Fruit fly (Drosophila melanogaster) whole organism, embryonic: ENCODE results near the gene Txl.
A peak's percentile ranks its signal among the peaks of the same experiment; 100 is the strongest.

Experiments
- Blimp-1 ChIP-seq: fragments of 200-800 bp; sonication (Bioruptor generic); optimal IDR thresholded peaks from 3 replicates; lab custom pipeline; 2018; ENCODE audit warnings: missing biosample characterization, missing genetic modification characterization, mild to moderate bottlenecking, moderate library complexity, missing genetic modification reagents
- CG10274 ChIP-seq: fragments of 200-800 bp; sonication (Bioruptor generic); optimal IDR thresholded peaks from 3 replicates; lab custom pipeline; 2017; ENCODE audit warnings: missing biosample characterization, mild to moderate bottlenecking, missing genetic modification characterization
- CG10959 ChIP-seq: fragments of 200-800 bp; sonication (Bioruptor generic); IDR thresholded peaks from 2 replicates; pipeline ENCODE4 v1.3.6; 2022; ENCODE audit warnings: missing biosample characterization, missing genetic modification characterization
- CG12071 ChIP-seq: fragments of 200-800 bp; sonication (Bioruptor generic); optimal IDR thresholded peaks from 3 replicates; lab custom pipeline; 2018; ENCODE audit warnings: missing biosample characterization, mild to moderate bottlenecking, missing genetic modification characterization
- CG12769 ChIP-seq: fragments of 200-800 bp; sonication (Bioruptor generic); optimal IDR thresholded peaks from 2 replicates; lab custom pipeline; 2019; ENCODE audit warnings: missing biosample characterization, mild to moderate bottlenecking, missing genetic modification characterization, moderate library complexity
- CG13287 ChIP-seq: fragments of 200-800 bp; sonication (Bioruptor generic); IDR thresholded peaks from 2 replicates; pipeline ENCODE4 v1.3.6; 2022; ENCODE audit warnings: missing biosample characterization, missing genetic modification characterization; ENCODE audit not compliant: partially characterized antibody
- CG15269 ChIP-seq: fragments of 200-800 bp; sonication (Bioruptor generic); optimal IDR thresholded peaks from 2 replicates; lab custom pipeline; 2018; ENCODE audit warnings: missing biosample characterization, mild to moderate bottlenecking, missing genetic modification characterization, moderate library complexity
- CG17612 ChIP-seq: fragments of 200-800 bp; sonication (Bioruptor generic); IDR thresholded peaks from 2 replicates; pipeline ENCODE4 v1.3.6; 2022; ENCODE audit warnings: missing biosample characterization, missing genetic modification characterization
- CG2116 ChIP-seq: fragments of 200-800 bp; sonication (Bioruptor generic); optimal IDR thresholded peaks from 3 replicates; lab custom pipeline; 2018; ENCODE audit warnings: missing biosample characterization, mild to moderate bottlenecking, missing genetic modification characterization
- CG31388 ChIP-seq: fragments of 200-800 bp; sonication (Bioruptor generic); optimal IDR thresholded peaks from 2 replicates; lab custom pipeline; 2016; ENCODE audit warnings: missing biosample characterization, missing genetic modification characterization
- CG34376 ChIP-seq: fragments of 200-800 bp; sonication (Bioruptor generic); optimal IDR thresholded peaks from 2 replicates; lab custom pipeline; 2018; ENCODE audit warnings: missing biosample characterization, mild to moderate bottlenecking, missing genetic modification characterization
- CG4328 ChIP-seq: fragments of 200-800 bp; sonication (Bioruptor generic); optimal IDR thresholded peaks from 3 replicates; lab custom pipeline; 2017; ENCODE audit warnings: missing biosample characterization, missing genetic modification reagents, missing genetic modification characterization
- CG4617 ChIP-seq: fragments of 200-800 bp; sonication (Bioruptor generic); optimal IDR thresholded peaks from 3 replicates; lab custom pipeline; 2016; ENCODE audit warnings: missing biosample characterization, missing genetic modification characterization, borderline replicate concordance
- CG9215 ChIP-seq: fragments of 200-800 bp; sonication (Bioruptor generic); IDR thresholded peaks from 2 replicates; pipeline ENCODE4 v1.3.6; 2022; ENCODE audit warnings: missing biosample characterization, missing genetic modification characterization
- CG9876 ChIP-seq: fragments of 200-800 bp; sonication (Bioruptor generic); optimal IDR thresholded peaks from 2 replicates; lab custom pipeline; 2016; ENCODE audit warnings: missing biosample characterization, missing genetic modification characterization
- D19A ChIP-seq: fragments of 200-800 bp; optimal IDR thresholded peaks from 3 replicates; lab custom pipeline; 2019; ENCODE audit warnings: missing biosample characterization, mild to moderate bottlenecking, missing genetic modification characterization, moderate library complexity
- Dip3 ChIP-seq: fragments of 200-800 bp; sonication (Bioruptor generic); optimal IDR thresholded peaks from 3 replicates; lab custom pipeline; 2016; ENCODE audit warnings: missing biosample characterization, missing genetic modification characterization
- Drgx ChIP-seq: fragments of 200-800 bp; sonication (Bioruptor generic); IDR thresholded peaks from 2 replicates; pipeline ENCODE4 v1.3.6; 2022; ENCODE audit warnings: missing biosample characterization, missing genetic modification characterization
- Hmx ChIP-seq: fragments of 200-800 bp; sonication (Bioruptor generic); optimal IDR thresholded peaks from 2 replicates; lab custom pipeline; 2016; ENCODE audit warnings: missing biosample characterization, missing genetic modification characterization
- Hr78 ChIP-seq, 2 experiments: fragments of 200-800 bp in 1 of 2; fragments of >200 bp in 1 of 2; sonication (Bioruptor generic) in 1 of 2; optimal IDR thresholded peaks; 2 replicates each; lab custom pipeline; 2017 to 2019; ENCODE audit warnings: missing biosample characterization in 2 of 2, missing genetic modification characterization in 2 of 2, mild to moderate bottlenecking in 1 of 2, moderate library complexity in 1 of 2
- Stat92E ChIP-seq, 3 experiments: fragments of >200 bp in 2 of 3; fragments of 200-800 bp in 1 of 3; sonication (Bioruptor generic) in 1 of 3; optimal IDR thresholded peaks; 2 replicates each; lab custom pipeline; 2017 to 2019; ENCODE audit warnings: missing biosample characterization in 3 of 3, missing genetic modification characterization in 3 of 3, mild to moderate bottlenecking in 1 of 3, moderate library complexity in 1 of 3
- bsh ChIP-seq, 2 experiments: fragments of 200-800 bp; sonication (Bioruptor generic); optimal IDR thresholded peaks; 2 replicates each; lab custom pipeline; 2017 to 2018; ENCODE audit warnings: mild to moderate bottlenecking in 2 of 2, missing biosample characterization in 2 of 2, missing genetic modification characterization in 2 of 2, moderate library complexity in 1 of 2
- chinmo ChIP-seq: fragments of 200-800 bp; sonication (Bioruptor generic); IDR thresholded peaks from 4 replicates; pipeline ENCODE4 v1.3.6; 2022; ENCODE audit warnings: missing biosample characterization, missing genetic modification characterization; ENCODE audit not compliant: partially characterized antibody
- danr ChIP-seq: fragments of 200-800 bp; sonication (Bioruptor generic); IDR thresholded peaks from 2 replicates; pipeline ENCODE4 v1.3.6; 2022; ENCODE audit warnings: missing biosample characterization, missing genetic modification characterization
- dm ChIP-seq: fragments of 200-800 bp; sonication (Bioruptor generic); optimal IDR thresholded peaks from 3 replicates; lab custom pipeline; 2016; ENCODE audit warnings: missing biosample characterization, missing genetic modification characterization
- ftz-f1 ChIP-seq: fragments of 200-800 bp; sonication (Bioruptor generic); optimal IDR thresholded peaks from 2 replicates; lab custom pipeline; 2016; ENCODE audit warnings: missing biosample characterization, missing genetic modification characterization
- knrl ChIP-seq: fragments of 200-800 bp; sonication (Bioruptor generic); IDR thresholded peaks from 3 replicates; pipeline ENCODE4 v1.3.6; 2022; ENCODE audit warnings: missing biosample characterization, missing genetic modification characterization; ENCODE audit not compliant: partially characterized antibody
- lmd ChIP-seq: fragments of 200-800 bp; sonication (Bioruptor generic); IDR thresholded peaks from 2 replicates; pipeline ENCODE4 v1.3.6; 2022; ENCODE audit warnings: missing biosample characterization, missing genetic modification characterization
- nau ChIP-seq: fragments of 200-800 bp; sonication (Bioruptor generic); optimal IDR thresholded peaks from 3 replicates; lab custom pipeline; 2017; ENCODE audit warnings: missing biosample characterization, mild to moderate bottlenecking, missing genetic modification characterization, missing genetic modification reagents
- nom ChIP-seq: fragments of 200-800 bp; sonication (Bioruptor generic); optimal IDR thresholded peaks from 2 replicates; lab custom pipeline; 2017; ENCODE audit warnings: missing biosample characterization, missing genetic modification characterization, mild to moderate bottlenecking, moderate library complexity, missing genetic modification reagents
- oc ChIP-seq: fragments of 200-800 bp; sonication (Bioruptor generic); optimal IDR thresholded peaks from 2 replicates; lab custom pipeline; 2018; ENCODE audit warnings: missing biosample characterization, mild to moderate bottlenecking, missing genetic modification characterization, moderate library complexity
- pan ChIP-seq, 4 experiments: fragments of >200 bp in 3 of 4; fragments of 200-800 bp in 1 of 4; sonication (Bioruptor generic) in 1 of 4; optimal IDR thresholded peaks in 3 of 4; IDR thresholded peaks in 1 of 4; 2 replicates each; pipeline versions ENCODE4 v1.3.6 to Lab custom; 2017 to 2022; ENCODE audit warnings: missing biosample characterization in 2 of 4, missing genetic modification characterization in 2 of 4, mixed read lengths in 1 of 4
- rib ChIP-seq: fragments of 200-800 bp; sonication (Bioruptor generic); IDR thresholded peaks from 2 replicates; pipeline ENCODE4 v1.3.6; 2022; ENCODE audit warnings: missing biosample characterization, missing genetic modification characterization
- stc ChIP-seq: fragments of 200-800 bp; sonication (Bioruptor generic); IDR thresholded peaks from 2 replicates; pipeline ENCODE4 v1.3.6; 2022; ENCODE audit warnings: missing biosample characterization, missing genetic modification characterization
- vvl ChIP-seq: fragments of 200-800 bp; sonication (Bioruptor generic); IDR thresholded peaks from 2 replicates; pipeline ENCODE4 v1.3.6; 2022; ENCODE audit warnings: missing biosample characterization, missing genetic modification characterization
- wek ChIP-seq: fragments of 200-800 bp; sonication (Bioruptor generic); optimal IDR thresholded peaks from 3 replicates; lab custom pipeline; 2018; ENCODE audit warnings: missing biosample characterization, mild to moderate bottlenecking, missing genetic modification characterization, moderate library complexity
- z ChIP-seq: fragments of 200-800 bp; sonication (Bioruptor generic); IDR thresholded peaks from 3 replicates; pipeline ENCODE4 v1.3.6; 2022; ENCODE audit warnings: missing biosample characterization, missing genetic modification characterization

The Txl gene

DNA sequence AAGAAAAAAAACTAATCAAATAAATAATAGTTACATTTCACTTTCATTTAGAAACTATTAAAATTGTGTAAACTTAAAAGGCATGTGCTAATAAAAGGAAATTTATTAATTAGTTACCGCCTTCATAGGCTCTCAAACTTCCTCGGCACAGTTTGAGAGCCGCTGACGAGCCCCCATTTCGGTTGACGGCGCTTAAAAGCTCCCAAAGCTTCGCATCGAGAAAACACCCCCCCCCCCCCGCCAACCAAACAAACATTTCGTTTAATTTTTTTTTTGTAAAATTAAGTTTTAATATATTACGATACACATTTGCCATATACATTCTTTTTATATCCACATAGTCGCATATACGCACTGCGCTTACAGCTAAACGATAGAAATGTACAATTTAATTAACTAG lies 31.6 kb downstream of the Txl start (continued):
- TF ChIP-seq bsh (GFP tag; optimal IDR thresholded peaks at IDR 0.05; lab: Kevin White, UChicago), result no peak
- no peak for TF ChIP-seq CG10274
- TF ChIP-seq CG9215 (GFP tag; lab: Robert Waterston, UW), result no peak
- TF ChIP-seq CG31388, result no peak
- no peak for TF ChIP-seq CG12071 (GFP tag; lab: Kevin White, UChicago)
- no peak for TF ChIP-seq wek (GFP tag; lab: Kevin White, UChicago)
- peak; percentile 31; the same call in 1 of the 2 replicates for TF ChIP-seq CG13287
- TF ChIP-seq nau (GFP tag; lab: Kevin White, UChicago), result no peak
- no peak for TF ChIP-seq CG4328 (GFP tag; lab: Kevin White, UChicago)
- TF ChIP-seq Blimp-1 (GFP tag; lab: Kevin White, UChicago), result no peak
- TF ChIP-seq CG9876, result no peak
- TF ChIP-seq knrl (GFP tag; lab: Robert Waterston, UW), result 0 out of 3 replicates have a peak, but pooled peaks have one; percentile 21
- TF ChIP-seq, all 482 proteins: peak for 14

dm6 chr3L:5802063-5802531 lies 36.5 kb downstream of the Txl start:
- TF ChIP-seq ftz-f1 (GFP tag; lab: Kevin White, UChicago) (peak; percentile 49), Stat92E (GFP tag; optimal IDR thresholded peaks at IDR 0.05; lab: Kevin White, UChicago) (no peak), CG34376 (GFP tag; lab: Kevin White, UChicago) (no peak), chinmo (GFP tag; lab: Robert Waterston, UW) (0 out of 4 replicates have a peak, but pooled peaks have one; percentile 58), Drgx (GFP tag; lab: Robert Waterston, UW) (0 out of 2 replicates have a peak, but pooled peaks have one; percentile 34), CG10959 (GFP tag; lab: Robert Waterston, UW) (0 out of 2 replicates have a peak, but pooled peaks have one; percentile 17), stc (GFP tag; lab: Robert Waterston, UW) (0 out of 2 replicates have a peak, but pooled peaks have one; percentile 6), dm (GFP tag; lab: Kevin White, UChicago) (no peak), nom (GFP tag; lab: Kevin White, UChicago) (peak; percentile 11), danr (no peak), Dip3 (GFP tag; lab: Kevin White, UChicago) (no peak), CG17612 (GFP tag; lab: Robert Waterston, UW) (no peak), pan (optimal IDR thresholded peaks at IDR 0.05; lab: Kevin White, UChicago) (no peak), pan (GFP tag; optimal IDR thresholded peaks at IDR 0.05 in 1 of 2, IDR thresholded peaks at IDR 0.05 in 1 of 2) (no peak), oc (tag; lab: Kevin White, UChicago) (peak; percentile 62), Hmx (no peak), lmd (no peak), rib (GFP tag; lab: Robert Waterston, UW) (no peak), Hr78 (GFP tag; optimal IDR thresholded peaks at IDR 0.05; lab: Kevin White, UChicago) (peak in 1 of 2 experiments; percentile 22), D19A (tag; lab: Kevin White, UChicago) (no peak), CG12769 (tag; lab: Kevin White, UChicago) (peak; percentile 17), CG2116 (no peak), CG4617 (GFP tag; lab: Kevin White, UChicago) (no peak), vvl (GFP tag; lab: Robert Waterston, UW) (peak; percentile 35; the same call in 1 of the 2 replicates), z (peak; percentile 70), CG15269 (tag; lab: Kevin White, UChicago) (peak; percentile 19)
